Worm (Caenorhabditis elegans) whole organism, L4 larva: ENCODE data around the gene scl-15.

Experiments
- F10B5.3 ChIP-seq: sonication (generic microtip); optimal IDR thresholded peaks from 2 replicates; lab custom pipeline; 2016; ENCODE audit warnings: mild to moderate bottlenecking, missing genetic modification characterization, missing compliant biosample characterization
- F49E8.2 ChIP-seq: sonication (generic microtip); optimal IDR thresholded peaks from 2 replicates; lab custom pipeline; 2016; ENCODE audit warnings: missing compliant biosample characterization, mild to moderate bottlenecking, missing genetic modification characterization, borderline replicate concordance
- T20F7.1 ChIP-seq: fragments of 200-800 bp; sonication (Bioruptor generic); optimal IDR thresholded peaks from 2 replicates; lab custom pipeline; 2018; ENCODE audit warnings: mild to moderate bottlenecking, missing genetic modification characterization, missing compliant biosample characterization
- T26A8.4 ChIP-seq: fragments of 200-800 bp; sonication (Bioruptor generic); IDR thresholded peaks from 2 replicates; pipeline ENCODE4 v1.3.6; 2022; ENCODE audit warnings: missing genetic modification characterization, missing compliant biosample characterization
- Y105C5A.15 ChIP-seq: fragments of 200-800 bp; sonication (Bioruptor generic); IDR thresholded peaks from 2 replicates; pipeline ENCODE4 v1.3.6; 2022; ENCODE audit warnings: missing genetic modification characterization, missing compliant biosample characterization
- Y5F2A.4 ChIP-seq: fragments of 200-800 bp; sonication (Bioruptor generic); optimal IDR thresholded peaks from 2 replicates; lab custom pipeline; 2018; ENCODE audit warnings: mild to moderate bottlenecking, missing genetic modification characterization, missing compliant biosample characterization
- ZK337.2 ChIP-seq: fragments of 200-800 bp; sonication (Bioruptor generic); IDR thresholded peaks from 2 replicates; pipeline ENCODE4 v1.3.6; 2022; ENCODE audit warnings: missing genetic modification reagents, missing genetic modification characterization, missing compliant biosample characterization
- aha-1 ChIP-seq: fragments of 150-350 bp; peaks from one replicate; lab custom pipeline; 2014; ENCODE audit warnings: missing biosample characterization, missing genetic modification characterization
- aly-2 ChIP-seq: sonication (generic microtip); optimal IDR thresholded peaks from 2 replicates; lab custom pipeline; 2018; ENCODE audit warnings: missing biosample characterization, missing genetic modification characterization
- ceh-20 ChIP-seq: fragments of 200-800 bp; sonication (Bioruptor generic); IDR thresholded peaks from 2 replicates; pipeline ENCODE4 v1.3.6; 2022; ENCODE audit warnings: missing genetic modification reagents, missing genetic modification characterization, missing compliant biosample characterization
- ceh-44 ChIP-seq: fragments of 200-800 bp; sonication (Bioruptor generic); IDR thresholded peaks from 2 replicates; pipeline ENCODE4 v1.3.6; 2022; ENCODE audit warnings: missing genetic modification reagents, missing genetic modification characterization, missing compliant biosample characterization
- ceh-82 ChIP-seq: sonication (generic microtip); optimal IDR thresholded peaks from 2 replicates; lab custom pipeline; 2017; ENCODE audit warnings: missing biosample characterization, missing genetic modification characterization
- ces-1 ChIP-seq: fragments of 150-350 bp; sonication (generic microtip); optimal IDR thresholded peaks from 4 replicates; lab custom pipeline; 2014; ENCODE audit warnings: missing biosample characterization, missing genetic modification reagents, missing genetic modification characterization
- cey-2 ChIP-seq: sonication (generic microtip); optimal IDR thresholded peaks from 3 replicates; lab custom pipeline; 2017; ENCODE audit warnings: missing genetic modification characterization, mild to moderate bottlenecking, missing compliant biosample characterization, antibody characterized with exemption, borderline replicate concordance; ENCODE audit not compliant: insufficient read depth
- daf-12 ChIP-seq: fragments of 150-350 bp; optimal IDR thresholded peaks from 2 replicates; lab custom pipeline; 2014; ENCODE audit warnings: missing biosample characterization, missing genetic modification reagents, missing genetic modification characterization
- daf-16 ChIP-seq, 3 experiments: sonication (generic microtip); optimal IDR thresholded peaks; 2 replicates each; lab custom pipeline; 2016 to 2017; ENCODE audit warnings: missing genetic modification characterization in 3 of 3, missing genetic modification reagents in 3 of 3, mild to moderate bottlenecking in 2 of 3, missing compliant biosample characterization in 2 of 3, missing biosample characterization in 1 of 3, moderate library complexity in 1 of 3
- dmd-8 ChIP-seq: fragments of 200-800 bp; sonication (Bioruptor generic); IDR thresholded peaks from 2 replicates; pipeline ENCODE4 v1.3.6; 2022; ENCODE audit warnings: missing genetic modification characterization, missing compliant biosample characterization
- dve-1 ChIP-seq: sonication (generic microtip); optimal IDR thresholded peaks from 2 replicates; lab custom pipeline; 2017; ENCODE audit warnings: antibody characterized with exemption, mild to moderate bottlenecking, missing genetic modification characterization, missing compliant biosample characterization; ENCODE audit not compliant: insufficient read depth
- hlh-30 ChIP-seq: sonication (generic microtip); optimal IDR thresholded peaks from 2 replicates; lab custom pipeline; 2017; ENCODE audit warnings: antibody characterized with exemption, mild to moderate bottlenecking, missing genetic modification characterization, missing compliant biosample characterization; ENCODE audit not compliant: insufficient read depth
- lim-7 ChIP-seq: fragments of 200-800 bp; sonication (Bioruptor generic); IDR thresholded peaks from 2 replicates; pipeline ENCODE4 v1.3.6; 2022; ENCODE audit warnings: missing genetic modification characterization, missing compliant biosample characterization
- lin-38 ChIP-seq: fragments of 200-800 bp; sonication (Bioruptor generic); IDR thresholded peaks from 2 replicates; pipeline ENCODE4 v1.3.6; 2022; ENCODE audit warnings: missing genetic modification reagents, missing genetic modification characterization, missing compliant biosample characterization
- lin-39 ChIP-seq: fragments of 150-350 bp; optimal IDR thresholded peaks from 2 replicates; lab custom pipeline; 2014; ENCODE audit warnings: missing biosample characterization, missing genetic modification reagents, missing genetic modification characterization
- lir-3 ChIP-seq: sonication (generic microtip); optimal IDR thresholded peaks from 2 replicates; lab custom pipeline; 2016; ENCODE audit warnings: mild to moderate bottlenecking, missing genetic modification characterization, missing compliant biosample characterization
- mdt-29 ChIP-seq: fragments of 200-800 bp; sonication (Bioruptor generic); IDR thresholded peaks from 2 replicates; pipeline ENCODE4 v1.3.6; 2022; ENCODE audit warnings: missing genetic modification reagents, missing genetic modification characterization, missing compliant biosample characterization
- mep-1 ChIP-seq: fragments of 150-350 bp; sonication (generic microtip); optimal IDR thresholded peaks from 3 replicates; lab custom pipeline; 2014; ENCODE audit warnings: missing biosample characterization, missing genetic modification characterization
- mes-2 ChIP-seq: sonication (generic microtip); optimal IDR thresholded peaks from 2 replicates; lab custom pipeline; 2016; ENCODE audit warnings: missing genotype, mild to moderate bottlenecking, missing genetic modification characterization, missing compliant biosample characterization; ENCODE audit not compliant: poor library complexity, severe bottlenecking
- nhr-10 ChIP-seq: fragments of 150-350 bp; optimal IDR thresholded peaks from 2 replicates; lab custom pipeline; 2014; ENCODE audit warnings: missing biosample characterization, missing genetic modification characterization
- nhr-102 ChIP-seq: sonication (generic microtip); optimal IDR thresholded peaks from 2 replicates; lab custom pipeline; 2016; ENCODE audit warnings: mild to moderate bottlenecking, missing genetic modification characterization, moderate library complexity, missing compliant biosample characterization
- nhr-237 ChIP-seq: sonication (generic microtip); optimal IDR thresholded peaks from 2 replicates; lab custom pipeline; 2017; ENCODE audit warnings: missing biosample characterization, missing genetic modification characterization
- nhr-42 ChIP-seq: fragments of 200-800 bp; sonication (Bioruptor generic); IDR thresholded peaks from 2 replicates; pipeline ENCODE4 v1.3.6; 2022; ENCODE audit warnings: missing genetic modification characterization, missing compliant biosample characterization
- nhr-76 ChIP-seq: fragments of 150-350 bp; optimal IDR thresholded peaks from 2 replicates; lab custom pipeline; 2014; ENCODE audit warnings: missing biosample characterization, missing genetic modification characterization
- pha-4 ChIP-seq, 2 experiments: fragments of 150-350 bp in 1 of 2; fragments of 200-800 bp in 1 of 2; sonication (Bioruptor generic) in 1 of 2; IDR thresholded peaks in 1 of 2; optimal IDR thresholded peaks in 1 of 2; 2 replicates each; pipeline versions ENCODE4 v1.3.6 to Lab custom; 2014 to 2022; ENCODE audit warnings: missing genetic modification characterization in 2 of 2, missing genetic modification reagents in 2 of 2, missing biosample characterization in 1 of 2, missing compliant biosample characterization in 1 of 2
- pqm-1 ChIP-seq: sonication (generic microtip); optimal IDR thresholded peaks from 2 replicates; lab custom pipeline; 2017; ENCODE audit warnings: missing biosample characterization, missing genetic modification characterization
- saeg-2 ChIP-seq: fragments of 200-800 bp; sonication (Bioruptor generic); IDR thresholded peaks from 2 replicates; pipeline ENCODE4 v1.3.6; 2022; ENCODE audit warnings: missing genetic modification reagents, missing genetic modification characterization, missing compliant biosample characterization
- set-16 ChIP-seq: fragments of 200-800 bp; sonication (Bioruptor generic); IDR thresholded peaks from 2 replicates; pipeline ENCODE4 v1.3.6; 2022; ENCODE audit warnings: missing genetic modification reagents, missing genetic modification characterization, missing compliant biosample characterization
- snpc-4 ChIP-seq: fragments of 150-350 bp; optimal IDR thresholded peaks from 2 replicates; lab custom pipeline; 2014; ENCODE audit warnings: missing biosample characterization, missing genetic modification characterization
- spr-1 ChIP-seq: sonication (generic microtip); optimal IDR thresholded peaks from 2 replicates; lab custom pipeline; 2016; ENCODE audit warnings: mild to moderate bottlenecking, missing genetic modification characterization, missing compliant biosample characterization
- spr-3 ChIP-seq: fragments of 200-800 bp; sonication (Bioruptor generic); optimal IDR thresholded peaks from 2 replicates; lab custom pipeline; 2018; ENCODE audit warnings: mild to moderate bottlenecking, missing genetic modification characterization, missing compliant biosample characterization
- unc-39 ChIP-seq: sonication (generic microtip); optimal IDR thresholded peaks from 2 replicates; lab custom pipeline; 2017; ENCODE audit warnings: missing biosample characterization, missing genetic modification characterization
- unc-62 ChIP-seq, 3 experiments: fragments of 150-350 bp in 1 of 3; sonication (generic microtip); optimal IDR thresholded peaks in 2 of 3; peaks in 1 of 3; 1 replicate in 1 of 3; 2 replicates in 2 of 3; lab custom pipeline; 2014 to 2017; ENCODE audit warnings: missing biosample characterization in 3 of 3, missing genetic modification characterization in 3 of 3, missing genetic modification reagents in 3 of 3, missing genotype in 1 of 3
- zfp-3 ChIP-seq: fragments of 200-800 bp; sonication (Bioruptor generic); conservative IDR thresholded peaks from 2 replicates; pipeline ENCODE4 v1.3.6; 2022; ENCODE audit warnings: missing genetic modification reagents, missing genetic modification characterization, missing compliant biosample characterization
- zip-2 ChIP-seq: fragments of 150-350 bp; optimal IDR thresholded peaks from 2 replicates; lab custom pipeline; 2014; ENCODE audit warnings: missing biosample characterization, missing genetic modification characterization
- ztf-11 ChIP-seq: fragments of 150-350 bp; optimal IDR thresholded peaks from 2 replicates; lab custom pipeline; 2014; ENCODE audit warnings: missing biosample characterization, missing genetic modification characterization

scl-15 gene

DNA sequence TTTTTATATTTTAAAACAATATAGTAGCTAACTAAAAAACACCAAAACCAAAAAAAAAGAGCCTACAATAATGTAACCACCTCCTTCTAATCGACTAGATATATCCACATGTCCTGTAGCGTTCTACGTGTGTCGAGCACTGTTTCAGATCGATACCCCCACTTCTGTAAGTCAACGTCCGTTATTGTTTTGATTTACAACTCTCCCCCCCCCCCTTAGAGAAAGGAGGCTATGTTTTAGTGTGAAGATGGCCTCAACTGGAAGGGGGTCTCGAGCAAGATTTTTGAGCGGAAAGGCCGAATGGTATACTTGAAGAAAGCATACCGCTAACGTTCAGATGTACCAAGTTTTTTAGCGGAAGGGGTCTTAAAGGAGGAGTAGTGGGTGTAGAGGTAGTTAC lies 6.8 kb downstream of the scl-15 start, which contains the start of gene F02E11.4 (continued):
- no peak for TF ChIP-seq ztf-11 (tag; lab: Kevin White, UChicago)
- no peak for TF ChIP-seq ceh-82 (tag; lab: Kevin White, UChicago)
- no peak for TF ChIP-seq ceh-20 (GFP tag; lab: Robert Waterston, UW)
- peak; percentile 59 for TF ChIP-seq aha-1 (tag; lab: Kevin White, UChicago)
- TF ChIP-seq unc-62 (GFP tag; optimal IDR thresholded peaks at IDR 0.05 in 1 of 2; lab: Kevin White, UChicago): peak in 1 of 2 experiments; percentile 6
- TF ChIP-seq unc-62 (tag; optimal IDR thresholded peaks at IDR 0.05; lab: Kevin White, UChicago): no peak
- no peak for TF ChIP-seq T26A8.4 (GFP tag; lab: Robert Waterston, UW)
- TF ChIP-seq daf-12 (tag; lab: Kevin White, UChicago): no peak

DNA sequence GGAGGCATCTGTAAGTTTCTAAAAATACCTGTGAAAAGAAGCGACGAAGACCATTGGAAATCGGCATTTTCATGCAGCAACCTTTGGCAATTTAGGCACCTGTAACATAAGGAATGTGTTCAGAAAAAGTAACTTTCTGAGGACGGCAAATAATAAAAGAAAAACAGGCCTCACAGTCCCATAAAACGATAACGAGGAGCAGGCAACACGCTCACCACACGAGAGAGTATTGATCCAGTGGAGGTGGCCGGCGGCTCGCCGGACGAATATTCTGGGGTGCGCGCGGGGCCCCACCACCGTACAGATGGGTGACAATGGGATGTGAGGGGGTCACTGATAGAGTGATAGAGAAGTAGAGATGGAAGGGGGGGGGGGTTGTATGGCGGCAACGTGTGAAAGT lies 9.5 kb downstream of the scl-15 start, which contains the start of gene F02E11.3:
Gene F02E11.3, minus strand, starts transcription at position 101 of the 400 bp plus-strand sequence.
- TF ChIP-seq dve-1 (no peak), set-16 (peak; percentile 45; the same call in 1 of the 2 replicates), aha-1 (tag; lab: Kevin White, UChicago) (peak; percentile 58)

DNA sequence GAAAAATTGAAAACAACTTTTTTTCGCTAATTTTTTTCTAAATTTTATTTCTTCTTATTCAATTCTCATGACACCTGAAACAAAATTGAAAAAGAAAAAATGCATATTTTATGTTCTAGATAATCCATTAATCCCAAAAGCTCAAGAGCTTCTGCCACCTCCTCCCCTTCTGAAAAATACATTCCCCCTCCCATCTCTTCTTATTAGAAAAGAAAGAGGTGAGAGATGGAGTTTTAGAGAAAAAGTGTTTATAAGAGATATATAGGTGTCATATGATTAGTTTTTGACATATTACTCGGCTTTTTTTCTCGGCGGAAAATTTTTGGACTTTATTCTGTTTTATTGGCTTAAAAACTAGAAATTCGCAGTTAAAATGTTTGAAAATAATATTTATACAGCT lies 13.9 kb downstream of the scl-15 start:
- TF ChIP-seq Y5F2A.4 (GFP tag; lab: Kevin White, UChicago): no peak
- TF ChIP-seq hlh-30: peak; percentile 39
- TF ChIP-seq saeg-2: no peak
- no peak for TF ChIP-seq cey-2

DNA sequence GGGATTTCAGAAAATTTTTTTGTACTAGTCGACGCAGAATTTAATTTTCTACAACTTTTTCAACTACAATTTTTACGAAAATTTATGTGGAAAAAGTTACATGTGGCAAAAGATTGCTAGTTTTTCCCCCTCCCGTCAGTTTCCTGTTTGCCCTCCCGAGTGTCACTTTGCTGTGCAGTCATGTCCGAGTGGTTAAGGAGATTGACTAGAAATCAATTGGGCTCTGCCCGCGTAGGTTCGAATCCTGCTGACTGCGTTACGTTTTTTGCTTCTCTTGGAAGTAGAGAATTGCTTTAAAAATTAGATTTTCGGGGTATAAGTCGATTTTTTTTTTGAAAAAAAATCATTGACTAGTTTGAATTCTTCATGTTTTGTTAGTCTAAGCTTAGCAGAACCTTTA lies 16.6 kb downstream of the scl-15 start:
- TF ChIP-seq mep-1 (tag; lab: Kevin White, UChicago) (no peak), lin-39 (tag; lab: Kevin White, UChicago) (no peak), ces-1 (GFP tag; lab: Kevin White, UChicago) (no peak), zip-2 (tag; lab: Kevin White, UChicago) (no peak), nhr-102 (tag; lab: Kevin White, UChicago) (no peak), unc-62 (GFP tag; optimal IDR thresholded peaks at IDR 0.05 in 1 of 2; lab: Kevin White, UChicago) (no peak), unc-62 (tag; optimal IDR thresholded peaks at IDR 0.05; lab: Kevin White, UChicago) (no peak), ZK337.2 (GFP tag; lab: Robert Waterston, UW) (no peak), lin-38 (GFP tag; lab: Robert Waterston, UW) (peak; percentile 56), spr-3 (GFP tag; lab: Kevin White, UChicago) (no peak), nhr-76 (no peak), F49E8.2 (tag; lab: Kevin White, UChicago) (no peak), saeg-2 (no peak), dmd-8 (GFP tag; lab: Robert Waterston, UW) (0 out of 2 replicates have a peak, but pooled peaks have one; percentile 45), snpc-4 (tag; lab: Kevin White, UChicago) (no peak), aha-1 (tag; lab: Kevin White, UChicago) (no peak), ceh-82 (tag; lab: Kevin White, UChicago) (no peak), T20F7.1 (GFP tag; lab: Kevin White, UChicago) (no peak), zfp-3 (0 out of 2 replicates have a peak, but pooled peaks have one; percentile 43), Y105C5A.15 (GFP tag; lab: Robert Waterston, UW) (no peak), pqm-1 (tag; lab: Kevin White, UChicago) (no peak), mes-2 (peak; percentile 55), hlh-30 (no peak), mdt-29 (GFP tag; lab: Robert Waterston, UW) (no peak), aly-2 (tag; lab: Kevin White, UChicago) (no peak), set-16 (no peak), nhr-42 (GFP tag; lab: Robert Waterston, UW) (no peak), daf-16 (GFP tag; optimal IDR thresholded peaks at IDR 0.05; lab: Kevin White, UChicago) (peak in 1 of 2 experiments; percentile 21), daf-16 (tag; optimal IDR thresholded peaks at IDR 0.05; lab: Kevin White, UChicago) (no peak), lim-7 (GFP tag; lab: Robert Waterston, UW) (peak; percentile 70), pha-4 (GFP tag; IDR thresholded peaks at IDR 0.05; lab: Robert Waterston, UW) (peak; percentile 53; the same call in 1 of the 2 replicates), pha-4 (tag; optimal IDR thresholded peaks at IDR 0.05; lab: Kevin White, UChicago) (no peak), nhr-237 (tag; lab: Kevin White, UChicago) (no peak), F10B5.3 (tag; lab: Kevin White, UChicago) (no peak), lir-3 (tag; lab: Kevin White, UChicago) (no peak), ceh-44 (GFP tag; lab: Robert Waterston, UW) (0 out of 2 replicates have a peak, but pooled peaks have one; percentile 22), unc-39 (tag; lab: Kevin White, UChicago) (no peak), spr-1 (tag; lab: Kevin White, UChicago) (no peak), nhr-10 (no peak)
